Worm (Caenorhabditis elegans) whole organism, L4 larva: Measurements from ENCODE around the gene F01D4.8.

Experiments used
- F10B5.3 ChIP-seq: sonication (generic microtip); optimal IDR thresholded peaks from 2 replicates; lab custom pipeline; 2016; ENCODE audit warnings: mild to moderate bottlenecking, missing genetic modification characterization, missing compliant biosample characterization
- F26F4.8 ChIP-seq: fragments of 200-800 bp; sonication (Bioruptor generic); conservative IDR thresholded peaks from 2 replicates; pipeline ENCODE4 v1.3.6; 2022; ENCODE audit warnings: missing genetic modification characterization, missing compliant biosample characterization
- aly-2 ChIP-seq: sonication (generic microtip); optimal IDR thresholded peaks from 2 replicates; lab custom pipeline; 2018; ENCODE audit warnings: missing biosample characterization, missing genetic modification characterization
- ama-1 ChIP-seq: fragments of 150-350 bp; optimal IDR thresholded peaks from 2 replicates; lab custom pipeline; 2014; ENCODE audit warnings: inconsistent platforms, mixed read lengths
- ceh-28 ChIP-seq: fragments of 150-350 bp; optimal IDR thresholded peaks from 2 replicates; lab custom pipeline; 2014; ENCODE audit warnings: missing biosample characterization, missing genetic modification reagents, missing genetic modification characterization
- daf-8 ChIP-seq: fragments of 200-800 bp; sonication (Bioruptor generic); IDR thresholded peaks from 2 replicates; pipeline ENCODE4 v1.3.6; 2022; ENCODE audit warnings: missing genetic modification characterization, missing compliant biosample characterization
- dmd-9 ChIP-seq: fragments of 200-800 bp; sonication (Bioruptor generic); IDR thresholded peaks from 2 replicates; pipeline ENCODE4 v1.3.6; 2022; ENCODE audit warnings: missing genetic modification reagents, missing genetic modification characterization, missing compliant biosample characterization
- dve-1 ChIP-seq: sonication (generic microtip); optimal IDR thresholded peaks from 2 replicates; lab custom pipeline; 2017; ENCODE audit warnings: antibody characterized with exemption, mild to moderate bottlenecking, missing genetic modification characterization, missing compliant biosample characterization; ENCODE audit not compliant: insufficient read depth
- fos-1 ChIP-seq: fragments of 150-350 bp; optimal IDR thresholded peaks from 2 replicates; lab custom pipeline; 2014; ENCODE audit warnings: missing biosample characterization, missing genetic modification characterization
- lin-29 ChIP-seq: fragments of 200-800 bp; sonication (Bioruptor generic); IDR thresholded peaks from 2 replicates; pipeline ENCODE4 v1.3.6; 2022; ENCODE audit warnings: missing genetic modification reagents, missing genetic modification characterization, missing compliant biosample characterization
- mes-2 ChIP-seq: sonication (generic microtip); optimal IDR thresholded peaks from 2 replicates; lab custom pipeline; 2016; ENCODE audit warnings: missing genotype, mild to moderate bottlenecking, missing genetic modification characterization, missing compliant biosample characterization; ENCODE audit not compliant: poor library complexity, severe bottlenecking
- nhr-237 ChIP-seq: sonication (generic microtip); optimal IDR thresholded peaks from 2 replicates; lab custom pipeline; 2017; ENCODE audit warnings: missing biosample characterization, missing genetic modification characterization
- pha-4 ChIP-seq, 2 experiments: fragments of 150-350 bp in 1 of 2; fragments of 200-800 bp in 1 of 2; sonication (Bioruptor generic) in 1 of 2; IDR thresholded peaks in 1 of 2; optimal IDR thresholded peaks in 1 of 2; 2 replicates each; pipeline versions ENCODE4 v1.3.6 to Lab custom; 2014 to 2022; ENCODE audit warnings: missing genetic modification characterization in 2 of 2, missing genetic modification reagents in 2 of 2, missing biosample characterization in 1 of 2, missing compliant biosample characterization in 1 of 2
- ztf-11 ChIP-seq: fragments of 150-350 bp; optimal IDR thresholded peaks from 2 replicates; lab custom pipeline; 2014; ENCODE audit warnings: missing biosample characterization, missing genetic modification characterization

- TF ChIP-seq ama-1 (lab: Kevin White, UChicago) (no peak), ztf-11 (tag; lab: Kevin White, UChicago) (no peak), nhr-237 (tag; lab: Kevin White, UChicago) (no peak), dmd-9 (GFP tag; lab: Robert Waterston, UW) (no peak), daf-8 (GFP tag; lab: Robert Waterston, UW) (no peak), dve-1 (tag; lab: Kevin White, UChicago) (no peak), lin-29 (GFP tag; lab: Robert Waterston, UW) (no peak), fos-1 (no peak), pha-4 (GFP tag; IDR thresholded peaks at IDR 0.05; lab: Robert Waterston, UW) (no peak), pha-4 (tag; optimal IDR thresholded peaks at IDR 0.05; lab: Kevin White, UChicago) (no peak), F26F4.8 (GFP tag; lab: Robert Waterston, UW) (no peak), ceh-28 (tag; lab: Kevin White, UChicago) (no peak), aly-2 (tag; lab: Kevin White, UChicago) (no peak), F10B5.3 (tag; lab: Kevin White, UChicago) (no peak), mes-2 (tag; lab: Kevin White, UChicago) (no peak)
Measured at ce11 chrIV:10430507-10430906, 22.4 kb downstream of the F01D4.8 start.
